Worm (Caenorhabditis elegans) whole organism, L4/young adult: ENCODE data around the gene K07F5.7.
"Not testable (repeated sequence)": the region's sequence is repeated elsewhere in the genome, so short reads cannot be mapped to it uniquely, and the experiment has no call there.

Experiments
- W03F9.2 ChIP-seq: fragments of 150-350 bp; optimal IDR thresholded peaks from 2 replicates; lab custom pipeline; 2014; ENCODE audit warnings: missing biosample characterization, missing genetic modification characterization
- him-1 ChIP-seq: sonication (generic microtip); optimal IDR thresholded peaks from 2 replicates; lab custom pipeline; 2016; ENCODE audit warnings: missing genotype, missing genetic modification reagents, missing genetic modification characterization, missing compliant biosample characterization

ce11 chrIV:9893649-9894048 lies 45.7 kb upstream of the K07F5.7 start, which contains the start of gene sss-1:
- not testable (repeated sequence) for TF ChIP-seq him-1, W03F9.2 (tag; lab: Kevin White, UChicago)
